Worm (Caenorhabditis elegans): ENCODE results near the gene tbx-41.

The tbx-41 gene

DNA sequence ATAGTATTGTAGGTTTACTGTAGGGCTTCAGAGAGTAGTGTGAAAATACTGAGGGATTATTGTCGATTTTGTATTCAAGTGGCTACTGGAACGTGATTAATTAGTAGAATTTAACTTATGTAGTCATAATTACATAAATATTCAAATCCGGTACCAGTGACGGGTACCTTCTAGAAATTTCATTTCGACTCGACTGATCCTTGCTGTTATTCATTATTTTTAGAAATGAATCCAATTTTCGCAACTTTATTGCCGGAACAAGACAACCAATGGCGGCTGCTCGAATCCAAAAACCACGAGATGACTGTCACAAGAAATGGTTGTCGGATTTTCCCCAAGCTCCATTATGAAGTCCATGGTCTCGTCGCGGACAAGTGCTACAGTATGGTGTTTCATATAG, at the start of gene tbx-41:
Gene tbx-41, plus strand, starts transcription at position 301 of the 400 bp plus-strand sequence.
- TF ChIP-seq nhr-102 (tag; optimal IDR thresholded peaks at IDR 0.05) = no peak
- no peak for TF ChIP-seq ztf-11 (tag; optimal IDR thresholded peaks at IDR 0.05)
- TF ChIP-seq vab-7 (GFP tag; IDR thresholded peaks at IDR 0.05) = no peak
- no peak for TF ChIP-seq aly-2 (tag; optimal IDR thresholded peaks at IDR 0.05)
- no peak for TF ChIP-seq zfp-3 (GFP tag; conservative IDR thresholded peaks at IDR 0.05)
- TF ChIP-seq Y75B8A.6 (GFP tag; IDR thresholded peaks at IDR 0.05) = no peak
- TF ChIP-seq hif-1 (tag; optimal IDR thresholded peaks at IDR 0.05) = no peak
- TF ChIP-seq tra-1 (GFP tag; IDR thresholded peaks at IDR 0.05) = no peak

DNA sequence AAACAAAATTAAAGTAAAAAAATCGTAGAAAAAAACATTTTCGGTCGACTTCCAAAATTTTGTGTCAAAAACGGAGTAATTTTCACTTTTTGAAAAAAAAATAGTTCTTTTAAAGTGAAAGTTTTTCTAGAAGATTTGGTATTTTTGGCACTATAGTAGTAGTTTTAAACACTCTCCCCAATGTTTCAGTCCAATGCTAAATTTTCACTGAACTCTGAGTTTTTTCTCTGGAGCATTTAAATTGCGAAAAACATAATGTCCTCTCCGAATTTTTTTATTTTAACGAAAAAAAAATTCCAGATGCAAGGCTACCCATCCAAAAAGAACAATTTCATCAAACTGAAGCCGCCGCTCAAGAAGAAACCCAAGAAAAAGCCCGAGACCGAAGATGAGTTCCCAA, 48.9 kb upstream of the tbx-41 start, which contains the start of gene C14E2.7:
Gene C14E2.7, plus strand, starts transcription at position 301 of the 400 bp plus-strand sequence.
- TF ChIP-seq nhr-6 (tag; optimal IDR thresholded peaks at IDR 0.05) (no peak), zfp-3 (GFP tag; conservative IDR thresholded peaks at IDR 0.05) (no peak), mdt-29 (GFP tag; IDR thresholded peaks at IDR 0.05) (no peak), Y48G9A.11 (GFP tag; IDR thresholded peaks at IDR 0.05) (no peak), madf-5 (GFP tag; IDR thresholded peaks at IDR 0.05) (no peak), daf-19 (GFP tag; conservative IDR thresholded peaks at IDR 0.05) (no peak), pha-4 (GFP tag; IDR thresholded peaks at IDR 0.05) (no peak), pha-4 (tag; optimal IDR thresholded peaks at IDR 0.05) (no peak), unc-62 (GFP tag; optimal IDR thresholded peaks at IDR 0.05 in 1 of 2) (no peak), unc-62 (tag; optimal IDR thresholded peaks at IDR 0.05) (no peak), dve-1 (tag; optimal IDR thresholded peaks at IDR 0.05; ENCODE audit: insufficient read depth) (no peak), lin-29 (GFP tag; IDR thresholded peaks at IDR 0.05) (no peak), rbr-2 (tag; optimal IDR thresholded peaks at IDR 0.05) (no peak)

DNA sequence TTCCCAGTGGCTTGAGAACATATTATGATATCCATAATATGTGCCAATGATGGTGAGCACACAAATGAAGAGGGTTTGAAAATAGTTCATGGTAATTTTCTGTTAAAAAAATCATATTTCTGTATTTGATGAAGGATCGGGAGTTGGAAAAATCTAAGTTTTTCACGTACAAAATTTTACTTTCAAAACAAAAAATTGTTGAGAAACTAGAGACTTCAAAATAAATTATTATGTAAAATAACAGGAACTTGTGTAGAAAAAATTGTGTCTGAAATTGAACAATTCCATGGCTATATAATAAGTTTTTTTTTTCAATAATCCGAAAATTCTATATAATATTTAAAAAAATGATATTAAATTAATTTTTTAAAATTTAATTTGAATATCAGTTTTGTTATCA, 43.8 kb upstream of the tbx-41 start, which contains the start of gene C14E2.4:
Gene C14E2.4, minus strand, starts transcription at position 101 of the 400 bp plus-strand sequence.
- TF ChIP-seq nhr-10 (tag; optimal IDR thresholded peaks at IDR 0.05) = no peak
- TF ChIP-seq dmd-6 (GFP tag; IDR thresholded peaks at IDR 0.05) = no peak
- no peak for TF ChIP-seq mdt-29 (GFP tag; IDR thresholded peaks at IDR 0.05)
- TF ChIP-seq cey-2 (tag; optimal IDR thresholded peaks at IDR 0.05; ENCODE audit: borderline replicate concordance, insufficient read depth) = no peak
- no peak for TF ChIP-seq set-16 (GFP tag; IDR thresholded peaks at IDR 0.05)
- no peak for TF ChIP-seq zag-1 (tag; optimal IDR thresholded peaks at IDR 0.05)
- TF ChIP-seq skn-1 (tag; optimal IDR thresholded peaks at IDR 0.05) = no peak
- no peak for TF ChIP-seq nhr-41 (GFP tag; IDR thresholded peaks at IDR 0.05)
- no peak for TF ChIP-seq dpl-1 (GFP tag; optimal IDR thresholded peaks at IDR 0.05)
- TF ChIP-seq R02D3.7 (tag; optimal IDR thresholded peaks at IDR 0.05) = no peak
- TF ChIP-seq mes-2 (tag; optimal IDR thresholded peaks at IDR 0.05; ENCODE audit: poor library complexity, severe bottlenecking) = no peak
- no peak for TF ChIP-seq ces-1 (GFP tag; optimal IDR thresholded peaks at IDR 0.05)
- no peak for TF ChIP-seq dmd-8 (GFP tag; IDR thresholded peaks at IDR 0.05)
- TF ChIP-seq daf-16 (GFP tag; optimal IDR thresholded peaks at IDR 0.05) = no peak
- no peak for TF ChIP-seq daf-16 (tag; optimal IDR thresholded peaks at IDR 0.05)
- TF ChIP-seq hlh-11 (tag; optimal IDR thresholded peaks at IDR 0.05) = no peak
- TF ChIP-seq ZK337.2 (GFP tag; IDR thresholded peaks at IDR 0.05) = no peak

DNA sequence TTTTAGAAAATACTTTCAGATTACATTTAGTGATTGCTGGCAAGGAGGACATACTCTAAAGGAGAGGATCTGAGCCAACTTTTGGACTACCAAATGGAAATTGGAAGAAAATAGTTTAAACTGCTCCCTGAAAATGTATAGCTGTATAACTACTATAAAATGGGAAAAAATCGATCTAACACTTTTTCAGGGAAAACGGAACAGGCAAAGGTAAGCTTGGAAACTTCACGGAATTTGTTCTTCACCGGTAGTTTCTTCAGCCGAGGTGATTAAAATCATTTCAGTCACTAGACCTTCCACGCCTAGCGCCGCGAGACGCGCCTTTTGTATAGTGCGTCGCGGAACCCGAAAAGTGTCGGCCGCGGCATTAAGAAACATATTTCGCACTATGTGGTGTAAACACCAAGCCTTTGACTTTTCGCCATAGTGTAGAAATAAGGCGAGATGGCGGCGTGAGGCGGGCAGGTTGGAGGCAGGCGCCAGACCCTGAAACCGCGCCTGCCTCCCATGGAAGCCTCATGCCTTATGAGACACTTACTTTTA, 39.7 kb upstream of the tbx-41 start, which contains the start of gene C14E2.5:
Gene C14E2.5, minus strand, starts transcription at position 51 of the 543 bp plus-strand sequence.
- TF ChIP-seq aha-1 (tag) = peak; percentile 5
- TF ChIP-seq hlh-30 (tag; optimal IDR thresholded peaks at IDR 0.05; ENCODE audit: insufficient read depth) = no peak
